Worm (Caenorhabditis elegans) whole organism, midembryonic: Measurements from ENCODE around the gene Y43F8C.17.

Experiments used
- T22C8.4 ChIP-seq: fragments of 200-800 bp; sonication (Bioruptor generic); IDR thresholded peaks from 2 replicates; pipeline ENCODE4 v1.3.6; 2022; ENCODE audit warnings: missing genetic modification characterization, missing compliant biosample characterization
- cog-1 ChIP-seq: sonication (generic microtip); optimal IDR thresholded peaks from 2 replicates; lab custom pipeline; 2016; ENCODE audit warnings: missing genetic modification characterization, missing compliant biosample characterization
- flt-1 ChIP-seq: fragments of 200-800 bp; sonication (Bioruptor generic); IDR thresholded peaks from 2 replicates; pipeline ENCODE4 v1.3.6; 2022; ENCODE audit warnings: missing genetic modification characterization, missing compliant biosample characterization
- klf-2 ChIP-seq: fragments of 200-800 bp; sonication (Bioruptor generic); conservative IDR thresholded peaks from 2 replicates; pipeline ENCODE4 v1.3.6; 2022; ENCODE audit warnings: missing genetic modification reagents, missing genetic modification characterization, missing compliant biosample characterization
- med-1 ChIP-seq: sonication (generic microtip); optimal IDR thresholded peaks from 2 replicates; lab custom pipeline; 2017; ENCODE audit warnings: missing genetic modification characterization, mild to moderate bottlenecking, missing compliant biosample characterization, antibody characterized with exemption, missing genetic modification reagents; ENCODE audit not compliant: insufficient read depth
- ref-1 ChIP-seq: fragments of 200-800 bp; sonication (Bioruptor generic); conservative IDR thresholded peaks from 2 replicates; pipeline ENCODE4 v1.3.6; 2022; ENCODE audit warnings: missing genetic modification reagents, missing genetic modification characterization, missing compliant biosample characterization
- tab-1 ChIP-seq: fragments of 200-800 bp; sonication (Bioruptor generic); IDR thresholded peaks from 2 replicates; pipeline ENCODE4 v1.3.6; 2022; ENCODE audit warnings: missing genetic modification characterization, missing compliant biosample characterization
- ztf-23 ChIP-seq: fragments of 200-800 bp; sonication (Bioruptor generic); IDR thresholded peaks from 2 replicates; pipeline ENCODE4 v1.3.6; 2022; ENCODE audit warnings: missing genetic modification reagents, missing genetic modification characterization, missing compliant biosample characterization
- ztf-29 ChIP-seq: fragments of 200-800 bp; sonication (Bioruptor generic); IDR thresholded peaks from 2 replicates; pipeline ENCODE4 v1.3.6; 2022; ENCODE audit warnings: missing genetic modification reagents, missing genetic modification characterization, missing compliant biosample characterization

The Y43F8C.17 gene

ce11 chrV:19756253-19756652 lies 40.3 kb downstream of the Y43F8C.17 start, which contains the start of gene W04E12.9:
Gene W04E12.9 (plus strand): TSS chrV:19756553.
- TF ChIP-seq tab-1 (GFP tag; lab: Robert Waterston, UW) = no peak
- no peak for TF ChIP-seq ztf-29
- no peak for TF ChIP-seq med-1
- no peak for TF ChIP-seq klf-2 (GFP tag; lab: Robert Waterston, UW)
- TF ChIP-seq T22C8.4 (GFP tag; lab: Robert Waterston, UW) = no peak
- TF ChIP-seq flt-1 (GFP tag; lab: Robert Waterston, UW) = no peak
- TF ChIP-seq ref-1 (GFP tag; lab: Robert Waterston, UW) = no peak
- TF ChIP-seq cog-1 (tag; lab: Kevin White, UChicago) = no peak
- TF ChIP-seq ztf-23 = no peak

ce11 chrV:19759282-19759681 lies 43.3 kb downstream of the Y43F8C.17 start:
- no peak for TF ChIP-seq T22C8.4 (GFP tag; lab: Robert Waterston, UW)
- TF ChIP-seq klf-2 (GFP tag; lab: Robert Waterston, UW) = no peak
- no peak for TF ChIP-seq tab-1 (GFP tag; lab: Robert Waterston, UW)
- no peak for TF ChIP-seq ref-1 (GFP tag; lab: Robert Waterston, UW)
- no peak for TF ChIP-seq ztf-23
- TF ChIP-seq flt-1 (GFP tag; lab: Robert Waterston, UW) = no peak
- TF ChIP-seq med-1 = no peak
- no peak for TF ChIP-seq ztf-29
- no peak for TF ChIP-seq cog-1 (tag; lab: Kevin White, UChicago)

- TF ChIP-seq flt-1 (GFP tag; lab: Robert Waterston, UW) (no peak), cog-1 (tag; lab: Kevin White, UChicago) (no peak)
Observed at ce11 chrV:19760751-19761150, 44.8 kb downstream of the Y43F8C.17 start, which contains the start of gene M162.5. Gene M162.5 (plus strand): TSS chrV:19761051.
